Worm (Caenorhabditis elegans) whole organism, young adult: ENCODE results near the gene R05G6.10.

Experiments used
- B0019.2 ChIP-seq: fragments of 200-800 bp; sonication (Bioruptor generic); conservative IDR thresholded peaks from 2 replicates; pipeline ENCODE4 v1.3.6; 2022; ENCODE audit warnings: missing genetic modification reagents, missing genetic modification characterization, missing compliant biosample characterization
- B0035.1 ChIP-seq: sonication (generic microtip); optimal IDR thresholded peaks from 2 replicates; lab custom pipeline; 2016; ENCODE audit warnings: missing genetic modification characterization, mild to moderate bottlenecking, missing compliant biosample characterization, missing genotype, missing genetic modification reagents
- B0336.3 ChIP-seq: fragments of 200-800 bp; sonication (Bioruptor generic); IDR thresholded peaks from 2 replicates; pipeline ENCODE4 v1.3.6; 2022; ENCODE audit warnings: missing genetic modification characterization, missing compliant biosample characterization
- F39B2.1 ChIP-seq: fragments of 200-800 bp; sonication (Bioruptor generic); IDR thresholded peaks from 2 replicates; pipeline ENCODE4 v1.3.6; 2022; ENCODE audit warnings: missing genetic modification reagents, missing genetic modification characterization, missing compliant biosample characterization
- F57C9.4 ChIP-seq: sonication (generic microtip); optimal IDR thresholded peaks from 2 replicates; lab custom pipeline; 2017; ENCODE audit warnings: mild to moderate bottlenecking, missing genetic modification characterization, missing compliant biosample characterization
- T26A5.8 ChIP-seq: sonication (generic microtip); optimal IDR thresholded peaks from 2 replicates; lab custom pipeline; 2016; ENCODE audit warnings: missing genetic modification characterization, missing compliant biosample characterization
- Y53G8AR.9 ChIP-seq: fragments of 200-800 bp; sonication (Bioruptor generic); conservative IDR thresholded peaks from 2 replicates; pipeline ENCODE4 v1.3.6; 2022; ENCODE audit warnings: missing genetic modification reagents, missing genetic modification characterization, missing compliant biosample characterization
- Y56A3A.18 ChIP-seq: fragments of 200-800 bp; sonication (Bioruptor generic); IDR thresholded peaks from 2 replicates; pipeline ENCODE4 v1.3.6; 2022; ENCODE audit warnings: missing genetic modification reagents, missing genetic modification characterization, missing compliant biosample characterization
- Y67H2A.10 ChIP-seq: fragments of 200-800 bp; sonication (Bioruptor generic); conservative IDR thresholded peaks from 2 replicates; pipeline ENCODE4 v1.3.6; 2022; ENCODE audit warnings: missing genetic modification reagents, missing genetic modification characterization, missing compliant biosample characterization
- Y79H2A.3 ChIP-seq: fragments of 200-800 bp; sonication (Bioruptor generic); conservative IDR thresholded peaks from 2 replicates; pipeline ENCODE4 v1.3.6; 2022; ENCODE audit warnings: missing genetic modification reagents, missing genetic modification characterization, missing compliant biosample characterization
- Y95B8A.8 ChIP-seq: fragments of 200-800 bp; sonication (Bioruptor generic); IDR thresholded peaks from 2 replicates; pipeline ENCODE4 v1.3.6; 2022; ENCODE audit warnings: missing genetic modification reagents, missing genetic modification characterization, missing compliant biosample characterization
- athp-1 ChIP-seq: sonication (generic microtip); optimal IDR thresholded peaks from 2 replicates; lab custom pipeline; 2017; ENCODE audit warnings: mild to moderate bottlenecking, missing genetic modification characterization, missing compliant biosample characterization
- attf-5 ChIP-seq: fragments of 200-800 bp; sonication (Bioruptor generic); optimal IDR thresholded peaks from 2 replicates; lab custom pipeline; 2018; ENCODE audit warnings: mild to moderate bottlenecking, missing genetic modification characterization, missing compliant biosample characterization
- ceh-27 ChIP-seq: fragments of 200-800 bp; sonication (Bioruptor generic); optimal IDR thresholded peaks from 2 replicates; lab custom pipeline; 2018; ENCODE audit warnings: mild to moderate bottlenecking, missing genetic modification characterization, moderate library complexity, missing compliant biosample characterization
- chd-7 ChIP-seq: sonication (generic microtip); optimal IDR thresholded peaks from 2 replicates; lab custom pipeline; 2016; ENCODE audit warnings: mild to moderate bottlenecking, missing genetic modification characterization, moderate library complexity, missing compliant biosample characterization
- dox-1 ChIP-seq: fragments of 200-800 bp; sonication (Bioruptor generic); IDR thresholded peaks from 2 replicates; pipeline ENCODE4 v1.3.6; 2022; ENCODE audit warnings: missing genetic modification reagents, missing genetic modification characterization, missing compliant biosample characterization
- dpff-1 ChIP-seq: sonication (generic microtip); optimal IDR thresholded peaks from 2 replicates; lab custom pipeline; 2017; ENCODE audit warnings: mild to moderate bottlenecking, missing genetic modification characterization, missing compliant biosample characterization
- dpl-1 ChIP-seq: fragments of 150-350 bp; optimal IDR thresholded peaks from 2 replicates; lab custom pipeline; 2014; ENCODE audit warnings: missing biosample characterization, missing genetic modification reagents, missing genetic modification characterization
- ets-4 ChIP-seq: fragments of 200-800 bp; sonication (Bioruptor generic); optimal IDR thresholded peaks from 2 replicates; lab custom pipeline; 2018; ENCODE audit warnings: mild to moderate bottlenecking, missing genetic modification characterization, missing compliant biosample characterization
- gei-17 ChIP-seq: fragments of 200-800 bp; sonication (Bioruptor generic); optimal IDR thresholded peaks from 2 replicates; lab custom pipeline; 2018; ENCODE audit warnings: mild to moderate bottlenecking, missing genetic modification characterization, missing compliant biosample characterization
- him-1 ChIP-seq: sonication (generic microtip); optimal IDR thresholded peaks from 2 replicates; lab custom pipeline; 2016; ENCODE audit warnings: missing genotype, missing genetic modification reagents, missing genetic modification characterization, missing compliant biosample characterization
- hmg-1.2 ChIP-seq: fragments of 200-800 bp; sonication (Bioruptor generic); IDR thresholded peaks from 2 replicates; pipeline ENCODE4 v1.3.6; 2022; ENCODE audit warnings: missing genetic modification reagents, missing genetic modification characterization, missing compliant biosample characterization
- hsf-1 ChIP-seq: fragments of 200-800 bp; sonication (Bioruptor generic); IDR thresholded peaks from 2 replicates; pipeline ENCODE4 v1.3.6; 2022; ENCODE audit warnings: missing genetic modification reagents, missing genetic modification characterization, missing compliant biosample characterization
- let-526 ChIP-seq: fragments of 200-800 bp; sonication (Bioruptor generic); IDR thresholded peaks from 2 replicates; pipeline ENCODE4 v1.3.6; 2022; ENCODE audit warnings: missing genetic modification reagents, missing genetic modification characterization, missing compliant biosample characterization
- let-607 ChIP-seq, 2 experiments: fragments of 200-800 bp in 1 of 2; sonication (Bioruptor generic) in 1 of 2; sonication (generic microtip) in 1 of 2; optimal IDR thresholded peaks; 2 replicates each; lab custom pipeline; 2016 to 2018; ENCODE audit warnings: mild to moderate bottlenecking in 2 of 2, missing compliant biosample characterization in 2 of 2, missing genetic modification characterization in 2 of 2, moderate library complexity in 2 of 2, missing genotype in 1 of 2
- lin-35 ChIP-seq, 3 experiments: fragments of 150-350 bp in 2 of 3; sonication (generic microtip) in 1 of 3; optimal IDR thresholded peaks; 2 replicates each; lab custom pipeline; 2014 to 2018; ENCODE audit warnings: missing biosample characterization in 3 of 3, missing genetic modification characterization in 3 of 3, missing genetic modification reagents in 3 of 3
- lin-40 ChIP-seq: sonication (generic microtip); optimal IDR thresholded peaks from 2 replicates; lab custom pipeline; 2016; ENCODE audit warnings: missing genetic modification characterization, mild to moderate bottlenecking, missing compliant biosample characterization, missing genotype, missing genetic modification reagents
- lin-54 ChIP-seq: fragments of 200-800 bp; sonication (Bioruptor generic); optimal IDR thresholded peaks from 2 replicates; lab custom pipeline; 2018; ENCODE audit warnings: mild to moderate bottlenecking, missing genetic modification characterization, missing compliant biosample characterization
- lsl-1 ChIP-seq: fragments of 200-800 bp; sonication (Bioruptor generic); optimal IDR thresholded peaks from 2 replicates; lab custom pipeline; 2018; ENCODE audit warnings: mild to moderate bottlenecking, missing genetic modification characterization, moderate library complexity, missing compliant biosample characterization
- madf-3 ChIP-seq: fragments of 200-800 bp; sonication (Bioruptor generic); IDR thresholded peaks from 2 replicates; pipeline ENCODE4 v1.3.6; 2022; ENCODE audit warnings: missing genetic modification reagents, missing genetic modification characterization, missing compliant biosample characterization
- madf-6 ChIP-seq: fragments of 200-800 bp; sonication (Bioruptor generic); IDR thresholded peaks from 2 replicates; pipeline ENCODE4 v1.3.6; 2022; ENCODE audit warnings: missing genetic modification reagents, missing genetic modification characterization, missing compliant biosample characterization
- nhr-120 ChIP-seq: fragments of 200-800 bp; sonication (Bioruptor generic); IDR thresholded peaks from 2 replicates; pipeline ENCODE4 v1.3.6; 2022; ENCODE audit warnings: missing genetic modification characterization, missing compliant biosample characterization
- pbrm-1 ChIP-seq: fragments of 200-800 bp; sonication (Bioruptor generic); IDR thresholded peaks from 2 replicates; pipeline ENCODE4 v1.3.6; 2022; ENCODE audit warnings: missing genetic modification reagents, missing genetic modification characterization, missing compliant biosample characterization
- rcor-1 ChIP-seq: fragments of 200-800 bp; sonication (Bioruptor generic); IDR thresholded peaks from 2 replicates; pipeline ENCODE4 v1.3.6; 2022; ENCODE audit warnings: missing genetic modification reagents, missing genetic modification characterization, missing compliant biosample characterization
- rec-8 ChIP-seq, 2 experiments: sonication (generic microtip); optimal IDR thresholded peaks; 2 replicates each; lab custom pipeline; 2016; ENCODE audit warnings: mild to moderate bottlenecking in 2 of 2, missing genetic modification characterization in 2 of 2, missing genetic modification reagents in 2 of 2, missing genotype in 2 of 2, missing biosample characterization in 1 of 2, missing compliant biosample characterization in 1 of 2, moderate library complexity in 1 of 2
- repo-1 ChIP-seq: sonication (generic microtip); optimal IDR thresholded peaks from 2 replicates; lab custom pipeline; 2017; ENCODE audit warnings: mild to moderate bottlenecking, missing genetic modification characterization, missing compliant biosample characterization
- snpc-1.1 ChIP-seq: sonication (generic microtip); optimal IDR thresholded peaks from 2 replicates; lab custom pipeline; 2017; ENCODE audit warnings: missing genetic modification characterization, mild to moderate bottlenecking, missing compliant biosample characterization, antibody characterized with exemption, moderate library complexity, missing genotype, missing genetic modification reagents; ENCODE audit not compliant: insufficient read depth
- sptf-2 ChIP-seq: fragments of 200-800 bp; sonication (Bioruptor generic); optimal IDR thresholded peaks from 2 replicates; lab custom pipeline; 2018; ENCODE audit warnings: mild to moderate bottlenecking, missing genetic modification characterization, missing compliant biosample characterization
- tbp1 ChIP-seq: fragments of 200-800 bp; sonication (Bioruptor generic); optimal IDR thresholded peaks from 2 replicates; lab custom pipeline; 2018; ENCODE audit warnings: mild to moderate bottlenecking, missing genetic modification characterization, missing compliant biosample characterization
- ztf-25 ChIP-seq: fragments of 200-800 bp; sonication (Bioruptor generic); IDR thresholded peaks from 2 replicates; pipeline ENCODE4 v1.3.6; 2022; ENCODE audit warnings: missing genetic modification reagents, missing genetic modification characterization, missing compliant biosample characterization
- ztf-26 ChIP-seq: sonication (generic microtip); optimal IDR thresholded peaks from 2 replicates; lab custom pipeline; 2017; ENCODE audit warnings: missing genetic modification characterization, missing compliant biosample characterization
- ztf-28 ChIP-seq: fragments of 200-800 bp; sonication (Bioruptor generic); IDR thresholded peaks from 2 replicates; pipeline ENCODE4 v1.3.6; 2022; ENCODE audit warnings: missing genetic modification reagents, missing genetic modification characterization, missing compliant biosample characterization
- ztf-6 ChIP-seq: fragments of 200-800 bp; sonication (Bioruptor generic); IDR thresholded peaks from 2 replicates; pipeline ENCODE4 v1.3.6; 2022; ENCODE audit warnings: missing genetic modification reagents, missing genetic modification characterization, missing compliant biosample characterization

R05G6.10 gene

ce11 chrIV:7507305-7507704 lies 35.0 kb downstream of the R05G6.10 start (continued):
- TF ChIP-seq sptf-2 (GFP tag; lab: Kevin White, UChicago): peak; percentile 0
- TF ChIP-seq Y67H2A.10 (GFP tag; lab: Robert Waterston, UW): 0 out of 2 replicates have a peak, but pooled peaks have one; percentile 51
- no peak for TF ChIP-seq gei-17 (GFP tag; lab: Kevin White, UChicago)

- 0 out of 2 replicates have a peak, but pooled peaks have one; percentile 25 for TF ChIP-seq pbrm-1
- TF ChIP-seq ztf-6 (GFP tag; lab: Robert Waterston, UW): no peak
- 0 out of 2 replicates have a peak, but pooled peaks have one; percentile 9 for TF ChIP-seq madf-6 (GFP tag; lab: Robert Waterston, UW)
- TF ChIP-seq chd-7 (tag; lab: Kevin White, UChicago): no peak
- TF ChIP-seq ets-4: peak; percentile 5
- TF ChIP-seq dpl-1 (GFP tag; lab: Kevin White, UChicago): no peak
- TF ChIP-seq dox-1: no peak
- TF ChIP-seq Y53G8AR.9 (GFP tag; lab: Robert Waterston, UW): 0 out of 2 replicates have a peak, but pooled peaks have one; percentile 46
- TF ChIP-seq hmg-1.2: 0 out of 2 replicates have a peak, but pooled peaks have one; percentile 6
- TF ChIP-seq, all 124 proteins: peak for 5
These were observed 35.6 kb downstream of the R05G6.10 start for ce11 chrIV:7506711-7507110.

- TF ChIP-seq lsl-1 (peak; percentile 11), chd-7 (tag; lab: Kevin White, UChicago) (peak; percentile 62), athp-1 (tag; lab: Kevin White, UChicago) (peak; percentile 52), ztf-28 (GFP tag; lab: Robert Waterston, UW) (no peak), F57C9.4 (tag; lab: Kevin White, UChicago) (peak; percentile 43), attf-5 (GFP tag; lab: Kevin White, UChicago) (peak; percentile 1), lin-40 (tag; lab: Kevin White, UChicago) (peak; percentile 35), T26A5.8 (tag; lab: Kevin White, UChicago) (peak; percentile 68), B0035.1 (peak; percentile 10), rcor-1 (peak; percentile 24), let-607 (tag; optimal IDR thresholded peaks at IDR 0.05; lab: Kevin White, UChicago) (no peak), ztf-26 (tag; lab: Kevin White, UChicago) (peak; percentile 10), let-526 (GFP tag; lab: Robert Waterston, UW) (peak; percentile 19; the same call in 1 of the 2 replicates), Y95B8A.8 (GFP tag; lab: Robert Waterston, UW) (peak; percentile 73), hsf-1 (GFP tag; lab: Robert Waterston, UW) (peak; percentile 67), pbrm-1 (peak; percentile 61; the same call in 1 of the 2 replicates), him-1 (tag; lab: Kevin White, UChicago) (peak; percentile 3), rec-8 (tag; optimal IDR thresholded peaks at IDR 0.05; lab: Kevin White, UChicago) (peak in 1 of 2 experiments; percentile 18), Y79H2A.3 (GFP tag; lab: Robert Waterston, UW) (0 out of 2 replicates have a peak, but pooled peaks have one; percentile 46), tbp1 (GFP tag; lab: Kevin White, UChicago) (peak; percentile 39), B0019.2 (GFP tag; lab: Robert Waterston, UW) (no peak), B0336.3 (peak; percentile 86), ztf-25 (GFP tag; lab: Robert Waterston, UW) (no peak), nhr-120 (GFP tag; lab: Robert Waterston, UW) (no peak), lin-54 (GFP tag; lab: Kevin White, UChicago) (peak; percentile 49), Y56A3A.18 (GFP tag; lab: Robert Waterston, UW) (0 out of 2 replicates have a peak, but pooled peaks have one; percentile 21), F39B2.1 (0 out of 2 replicates have a peak, but pooled peaks have one; percentile 40), snpc-1.1 (no peak), madf-3 (GFP tag; lab: Robert Waterston, UW) (peak; percentile 81; the same call in 1 of the 2 replicates), repo-1 (peak; percentile 88), lin-35 (GFP tag; optimal IDR thresholded peaks at IDR 0.05; lab: Kevin White, UChicago) (peak in 1 of 3 experiments; percentile 20), ceh-27 (no peak), dpff-1 (tag; lab: Kevin White, UChicago) (no peak)
These were observed 36.4 kb downstream of the R05G6.10 start for ce11 chrIV:7505866-7506488.
